Fruit fly (Drosophila melanogaster): ENCODE data around the gene CG33061.

The CG33061 gene

dm6 chr3L:16321172-16321571 lies 8.4 kb upstream of the CG33061 start, which contains the start of gene CG42718:
Gene CG42718 (minus strand): TSS chr3L:16321272.
- TF ChIP-seq CG6163 (GFP tag; IDR thresholded peaks at IDR 0.05) (no peak), Eip78C (GFP tag) (no peak), lz (GFP tag; optimal IDR thresholded peaks at IDR 0.05) (no peak), fd85E (GFP tag; optimal IDR thresholded peaks at IDR 0.05) (no peak), Hr38 (GFP tag; optimal IDR thresholded peaks at IDR 0.05) (no peak), net (GFP tag; optimal IDR thresholded peaks at IDR 0.05) (no peak), pdm3 (GFP tag; optimal IDR thresholded peaks at IDR 0.05) (no peak), CG7368 (GFP tag; optimal IDR thresholded peaks at IDR 0.05) (no peak), svp (GFP tag) (no peak), esn (GFP tag; optimal IDR thresholded peaks at IDR 0.05) (no peak), CG6276 (GFP tag; optimal IDR thresholded peaks at IDR 0.05) (no peak), CG1621 (tag; optimal IDR thresholded peaks at IDR 0.05) (no peak), CG8632 (GFP tag; optimal IDR thresholded peaks at IDR 0.05) (no peak), CG11294 (GFP tag; IDR thresholded peaks at IDR 0.05) (no peak), CG4318 (GFP tag; optimal IDR thresholded peaks at IDR 0.05) (no peak), Eip93F (GFP tag; optimal IDR thresholded peaks at IDR 0.05) (no peak), Gug (GFP tag; IDR thresholded peaks at IDR 0.05) (no peak), Blimp-1 (GFP tag; optimal IDR thresholded peaks at IDR 0.05) (no peak), Met (GFP tag; optimal IDR thresholded peaks at IDR 0.05) (no peak), spab (GFP tag; optimal IDR thresholded peaks at IDR 0.05) (no peak)

- no peak for TF ChIP-seq CG6792 (GFP tag; optimal IDR thresholded peaks at IDR 0.05)
- TF ChIP-seq fd85E (GFP tag; optimal IDR thresholded peaks at IDR 0.05), result no peak
- TF ChIP-seq Sox102F (GFP tag; optimal IDR thresholded peaks at IDR 0.05), result no peak
- no peak for TF ChIP-seq Eip75B (GFP tag; optimal IDR thresholded peaks at IDR 0.05)
- no peak for TF ChIP-seq CG8632 (GFP tag; optimal IDR thresholded peaks at IDR 0.05)
- no peak for TF ChIP-seq CG11902 (GFP tag; optimal IDR thresholded peaks at IDR 0.05)
- TF ChIP-seq ss (GFP tag; optimal IDR thresholded peaks at IDR 0.05), result no peak
These were observed 6.2 kb upstream of the CG33061 start, which contains the start of gene CG13059 for dm6 chr3L:16323372-16323771. Gene CG13059 (plus strand): TSS chr3L:16323672.

dm6 chr3L:16326657-16327056 lies 2.9 kb upstream of the CG33061 start, which contains the start of the genes CG13040 and CG13039:
Gene CG13040 (minus strand): TSS chr3L:16326757.
Gene CG13039 (minus strand): TSS chr3L:16326762.
- TF ChIP-seq net (GFP tag; optimal IDR thresholded peaks at IDR 0.05), result no peak
- no peak for TF ChIP-seq CG6163 (GFP tag; IDR thresholded peaks at IDR 0.05)
- TF ChIP-seq CG16779 (tag; optimal IDR thresholded peaks at IDR 0.05), result no peak
- TF ChIP-seq vri (GFP tag; optimal IDR thresholded peaks at IDR 0.05), result no peak
- TF ChIP-seq CG3032 (tag; optimal IDR thresholded peaks at IDR 0.05), result no peak
- TF ChIP-seq Eip75B (GFP tag; optimal IDR thresholded peaks at IDR 0.05), result no peak
- no peak for TF ChIP-seq Ets21C (GFP tag; optimal IDR thresholded peaks at IDR 0.05)
- no peak for TF ChIP-seq eg (GFP tag; IDR thresholded peaks at IDR 0.05)
- no peak for TF ChIP-seq dsx (GFP tag; optimal IDR thresholded peaks at IDR 0.05; ENCODE audit: poor library complexity, severe bottlenecking)
- no peak for TF ChIP-seq CG34406 (GFP tag; optimal IDR thresholded peaks at IDR 0.05)

- TF ChIP-seq acj6 (GFP tag; optimal IDR thresholded peaks at IDR 0.05) (no peak), topi (GFP tag; optimal IDR thresholded peaks at IDR 0.05) (no peak), Lpt (GFP tag; optimal IDR thresholded peaks at IDR 0.05) (no peak), svp (GFP tag) (peak; percentile 16), CG6276 (GFP tag; optimal IDR thresholded peaks at IDR 0.05) (no peak), CG6854 (GFP tag; optimal IDR thresholded peaks at IDR 0.05) (no peak), CG6163 (GFP tag; IDR thresholded peaks at IDR 0.05) (0 out of 3 replicates have a peak, but pooled peaks have one; percentile 27), CG16779 (tag; optimal IDR thresholded peaks at IDR 0.05) (no peak), ss (GFP tag; optimal IDR thresholded peaks at IDR 0.05) (peak in 1 of 2 experiments; percentile 15), CG11902 (GFP tag; optimal IDR thresholded peaks at IDR 0.05) (no peak), eg (GFP tag; IDR thresholded peaks at IDR 0.05) (peak; percentile 48)
These were observed 1.8 kb upstream of the CG33061 start, which contains the start of gene CG13038 for dm6 chr3L:16327776-16328175. Gene CG13038 (minus strand): TSS chr3L:16327893.
